Worm (Caenorhabditis elegans) whole organism, late embryonic: ENCODE results near the gene etc-1.
A peak's percentile ranks its signal among the peaks of the same experiment; 100 is the strongest.

ENCODE experiments used
- F13H6.1 ChIP-seq: sonication (generic microtip); optimal IDR thresholded peaks from 2 replicates; lab custom pipeline; 2016; ENCODE audit warnings: missing genetic modification characterization, missing compliant biosample characterization
- K02D7.2 ChIP-seq: sonication (generic microtip); optimal IDR thresholded peaks from 2 replicates; lab custom pipeline; 2017; ENCODE audit warnings: mild to moderate bottlenecking, missing genetic modification characterization, missing compliant biosample characterization
- K09A11.1 ChIP-seq: sonication (generic microtip); optimal IDR thresholded peaks from 2 replicates; lab custom pipeline; 2017; ENCODE audit warnings: antibody characterized with exemption, mild to moderate bottlenecking, missing genetic modification characterization, missing compliant biosample characterization; ENCODE audit not compliant: insufficient read depth
- ceh-14 ChIP-seq: sonication (generic microtip); optimal IDR thresholded peaks from 2 replicates; lab custom pipeline; 2016; ENCODE audit warnings: missing genotype, missing genetic modification characterization, missing compliant biosample characterization
- ceh-18 ChIP-seq: sonication (generic microtip); optimal IDR thresholded peaks from 2 replicates; lab custom pipeline; 2016; ENCODE audit warnings: missing genetic modification characterization, missing compliant biosample characterization
- ceh-48 ChIP-seq: sonication (generic microtip); optimal IDR thresholded peaks from 2 replicates; lab custom pipeline; 2016; ENCODE audit warnings: missing genetic modification characterization, inconsistent platforms, missing compliant biosample characterization
- ceh-6 ChIP-seq: fragments of 200-800 bp; sonication (Bioruptor generic); optimal IDR thresholded peaks from 2 replicates; lab custom pipeline; 2018; ENCODE audit warnings: mild to moderate bottlenecking, missing genetic modification characterization, missing compliant biosample characterization
- che-1 ChIP-seq: sonication (generic microtip); optimal IDR thresholded peaks from 2 replicates; lab custom pipeline; 2016; ENCODE audit warnings: mild to moderate bottlenecking, missing genetic modification characterization, missing compliant biosample characterization
- dmd-4 ChIP-seq: sonication (generic microtip); optimal IDR thresholded peaks from 2 replicates; lab custom pipeline; 2016; ENCODE audit warnings: borderline replicate concordance, missing genetic modification characterization, missing compliant biosample characterization
- dve-1 ChIP-seq: sonication (generic microtip); optimal IDR thresholded peaks from 2 replicates; lab custom pipeline; 2017; ENCODE audit warnings: antibody characterized with exemption, mild to moderate bottlenecking, missing genetic modification characterization, missing compliant biosample characterization
- elt-2 ChIP-seq: sonication (generic microtip); optimal IDR thresholded peaks from 2 replicates; lab custom pipeline; 2016; ENCODE audit warnings: missing genetic modification reagents, missing genetic modification characterization, missing compliant biosample characterization
- fkh-6 ChIP-seq: sonication (generic microtip); optimal IDR thresholded peaks from 2 replicates; lab custom pipeline; 2016; ENCODE audit warnings: missing genetic modification characterization, missing compliant biosample characterization
- hlh-30 ChIP-seq: sonication (generic microtip); optimal IDR thresholded peaks from 2 replicates; lab custom pipeline; 2017; ENCODE audit warnings: antibody characterized with exemption, missing genetic modification characterization, missing compliant biosample characterization; ENCODE audit not compliant: insufficient read depth
- hlh-6 ChIP-seq: sonication (generic microtip); optimal IDR thresholded peaks from 2 replicates; lab custom pipeline; 2016; ENCODE audit warnings: missing genotype, missing genetic modification characterization, missing compliant biosample characterization
- hlh-8 ChIP-seq: sonication (generic microtip); optimal IDR thresholded peaks from 2 replicates; lab custom pipeline; 2016; ENCODE audit warnings: missing genotype, missing genetic modification characterization, missing compliant biosample characterization
- mec-3 ChIP-seq: sonication (generic microtip); optimal IDR thresholded peaks from 2 replicates; lab custom pipeline; 2016; ENCODE audit warnings: borderline replicate concordance, missing genetic modification characterization, missing compliant biosample characterization
- nfya-1 ChIP-seq: sonication (generic microtip); optimal IDR thresholded peaks from 2 replicates; lab custom pipeline; 2017; ENCODE audit warnings: missing genetic modification characterization, mild to moderate bottlenecking, missing compliant biosample characterization, antibody characterized with exemption, moderate library complexity
- odd-2 ChIP-seq: sonication (generic microtip); optimal IDR thresholded peaks from 2 replicates; lab custom pipeline; 2017; ENCODE audit warnings: antibody characterized with exemption, mild to moderate bottlenecking, missing genetic modification characterization, missing compliant biosample characterization
- pat-9 ChIP-seq: fragments of 200-800 bp; sonication (Bioruptor generic); optimal IDR thresholded peaks from 2 replicates; lab custom pipeline; 2018; ENCODE audit warnings: mild to moderate bottlenecking, missing genetic modification characterization, moderate library complexity, missing compliant biosample characterization
- pax-1 ChIP-seq: fragments of 150-350 bp; optimal IDR thresholded peaks from 2 replicates; lab custom pipeline; 2014; ENCODE audit warnings: missing biosample characterization, missing genetic modification characterization
- pha-2 ChIP-seq: sonication (generic microtip); optimal IDR thresholded peaks from 2 replicates; lab custom pipeline; 2017; ENCODE audit warnings: mild to moderate bottlenecking, missing genetic modification characterization, missing compliant biosample characterization
- pros-1 ChIP-seq: fragments of 150-350 bp; optimal IDR thresholded peaks from 2 replicates; lab custom pipeline; 2014; ENCODE audit warnings: missing biosample characterization, missing genetic modification reagents, missing genetic modification characterization
- tbx-2 ChIP-seq: sonication (generic microtip); optimal IDR thresholded peaks from 2 replicates; lab custom pipeline; 2016; ENCODE audit warnings: missing genetic modification characterization, missing compliant biosample characterization
- unc-3 ChIP-seq, 2 experiments: fragments of 200-800 bp in 1 of 2; sonication (Bioruptor generic) in 1 of 2; sonication (generic microtip) in 1 of 2; conservative IDR thresholded peaks in 1 of 2; optimal IDR thresholded peaks in 1 of 2; 2 replicates each; pipeline versions ENCODE4 v1.3.6 to Lab custom; 2016 to 2022; ENCODE audit warnings: missing compliant biosample characterization in 2 of 2, missing genetic modification characterization in 2 of 2, missing genetic modification reagents in 1 of 2
- unc-42 ChIP-seq: sonication (generic microtip); optimal IDR thresholded peaks from 2 replicates; lab custom pipeline; 2016; ENCODE audit warnings: missing genotype, missing genetic modification characterization, missing compliant biosample characterization
- unc-86 ChIP-seq: sonication (generic microtip); optimal IDR thresholded peaks from 2 replicates; lab custom pipeline; 2016; ENCODE audit warnings: missing genetic modification characterization, missing compliant biosample characterization

The etc-1 gene

ce11 chrII:8716231-8716878 is 51.7 kb downstream of the etc-1 start, which contains the start of the genes cyn-11 and T01B7.5 (continued):
- peak; percentile 63 for TF ChIP-seq elt-2 (tag; lab: Kevin White, UChicago)
- TF ChIP-seq unc-86 (tag; lab: Kevin White, UChicago) = peak; percentile 41
- no peak for TF ChIP-seq unc-3 (GFP tag; conservative IDR thresholded peaks at IDR 0.05; lab: Robert Waterston, UW)
- TF ChIP-seq unc-3 (tag; optimal IDR thresholded peaks at IDR 0.05; lab: Kevin White, UChicago) = no peak
- no peak for TF ChIP-seq ceh-18
- no peak for TF ChIP-seq pax-1 (tag; lab: Kevin White, UChicago)
- TF ChIP-seq ceh-48 (tag; lab: Kevin White, UChicago) = no peak
- TF ChIP-seq dve-1 (tag; lab: Kevin White, UChicago) = no peak
- peak; percentile 45 for TF ChIP-seq tbx-2 (tag; lab: Kevin White, UChicago)
- TF ChIP-seq mec-3 (tag; lab: Kevin White, UChicago) = no peak
- TF ChIP-seq pha-2 (tag; lab: Kevin White, UChicago) = no peak
- no peak for TF ChIP-seq fkh-6 (tag; lab: Kevin White, UChicago)
- TF ChIP-seq unc-42 (tag; lab: Kevin White, UChicago) = peak; percentile 73
- TF ChIP-seq nfya-1 (tag; lab: Kevin White, UChicago) = peak; percentile 27
- no peak for TF ChIP-seq ceh-6 (GFP tag; lab: Kevin White, UChicago)
- no peak for TF ChIP-seq pat-9 (tag; lab: Kevin White, UChicago)
- TF ChIP-seq dmd-4 = no peak
- TF ChIP-seq hlh-6 (tag; lab: Kevin White, UChicago) = no peak
- TF ChIP-seq odd-2 = no peak
- peak; percentile 70 for TF ChIP-seq K09A11.1 (tag; lab: Kevin White, UChicago)
- no peak for TF ChIP-seq K02D7.2 (tag; lab: Kevin White, UChicago)
- peak; percentile 20 for TF ChIP-seq ceh-14
- no peak for TF ChIP-seq F13H6.1 (tag; lab: Kevin White, UChicago)
- no peak for TF ChIP-seq hlh-8 (tag; lab: Kevin White, UChicago)
- no peak for TF ChIP-seq hlh-30

DNA sequence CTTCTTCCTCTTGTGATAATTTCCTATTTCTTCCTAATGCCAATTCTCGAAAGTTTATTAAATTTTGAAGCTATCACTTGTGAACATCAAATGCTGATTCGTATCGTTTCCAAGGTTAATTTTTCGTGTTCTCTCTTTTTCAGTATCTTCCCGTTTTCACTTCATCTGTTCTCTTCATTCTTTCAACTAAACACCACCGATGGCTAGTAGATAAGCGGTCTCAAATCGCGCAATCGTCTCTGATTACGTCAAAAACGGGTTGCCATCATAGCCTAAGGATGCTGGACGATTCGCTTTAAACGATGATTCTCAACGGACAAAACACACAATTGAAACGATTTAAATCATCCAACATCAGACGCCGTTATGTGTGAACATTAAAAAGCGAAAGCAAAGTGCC is 52.9 kb downstream of the etc-1 start:
- TF ChIP-seq pros-1 (tag; lab: Kevin White, UChicago) = no peak
- TF ChIP-seq che-1 (tag; lab: Kevin White, UChicago) = no peak
- no peak for TF ChIP-seq nfya-1 (tag; lab: Kevin White, UChicago)
- TF ChIP-seq, all 69 proteins: peak for 0
